Worm (Caenorhabditis elegans): Measurements from ENCODE around the gene C38C10.3.

DNA sequence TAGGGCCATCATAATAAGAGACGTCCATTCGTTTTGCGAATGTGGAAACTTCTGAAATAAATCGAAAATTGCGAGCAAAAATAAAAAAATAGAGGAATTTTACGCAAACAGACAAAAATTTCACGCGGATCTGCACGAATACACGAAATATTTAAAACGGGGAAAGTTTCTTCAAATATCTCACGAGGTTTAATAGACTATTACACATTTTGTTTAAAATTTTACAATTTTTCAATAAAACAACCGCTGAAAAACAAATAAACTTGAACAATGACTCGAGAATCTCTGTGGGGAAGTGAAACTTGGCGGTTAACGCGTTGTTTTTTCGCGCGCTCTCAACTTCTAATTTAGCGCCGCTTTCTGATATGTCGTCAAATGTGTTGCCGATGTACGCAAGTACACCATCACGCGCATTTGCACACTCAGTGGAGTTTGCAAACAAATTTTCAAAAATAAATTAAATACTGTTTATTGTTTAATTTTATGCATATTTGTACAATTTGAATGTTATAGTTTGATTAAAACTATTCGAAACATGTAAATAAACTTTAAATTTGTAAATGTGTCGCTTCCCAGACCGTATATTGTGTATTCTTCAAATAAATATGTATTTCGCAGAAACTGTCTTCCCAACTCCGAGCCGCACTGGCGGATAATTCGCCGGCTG lies 7.8 kb upstream of the C38C10.3 start, which contains the start of the genes gpr-2 and rgr-1:
- TF ChIP-seq ces-1 (GFP tag; optimal IDR thresholded peaks at IDR 0.05): no peak
- TF ChIP-seq Y5F2A.4 (GFP tag; optimal IDR thresholded peaks at IDR 0.05): no peak
- TF ChIP-seq dpl-1 (GFP tag; optimal IDR thresholded peaks at IDR 0.05): peak; percentile 77
- TF ChIP-seq pha-4 (GFP tag; IDR thresholded peaks at IDR 0.05): no peak
- TF ChIP-seq pha-4 (tag; optimal IDR thresholded peaks at IDR 0.05): no peak
- no peak for TF ChIP-seq zag-1 (tag; optimal IDR thresholded peaks at IDR 0.05)
